Worm (Caenorhabditis elegans): ENCODE data around the gene Y73F8A.27.

The Y73F8A.27 gene

ce11 chrIV:15472387-15472859 lies at the start of gene Y73F8A.27 (continued):
- no peak for TF ChIP-seq cebp-1 (GFP tag; IDR thresholded peaks at IDR 0.05)
- peak; percentile 88 for TF ChIP-seq cebp-1 (tag; optimal IDR thresholded peaks at IDR 0.05)
- peak; percentile 90 for TF ChIP-seq lin-54 (GFP tag; optimal IDR thresholded peaks at IDR 0.05)
- peak; percentile 59; the same call in 1 of the 2 replicates for TF ChIP-seq ztf-28 (GFP tag; IDR thresholded peaks at IDR 0.05)
- peak in 1 of 2 experiments; percentile 80 for TF ChIP-seq let-607 (tag; optimal IDR thresholded peaks at IDR 0.05)
- TF ChIP-seq B0019.2 (GFP tag; conservative IDR thresholded peaks at IDR 0.05), result 0 out of 2 replicates have a peak, but pooled peaks have one; percentile 53
- TF ChIP-seq ceh-91 (GFP tag; IDR thresholded peaks at IDR 0.05), result peak; percentile 54; the same call in 1 of the 2 replicates
- TF ChIP-seq attf-3 (GFP tag; conservative IDR thresholded peaks at IDR 0.05), result no peak; the same call in 1 of the 2 replicates
- no peak for TF ChIP-seq hlh-26 (GFP tag; conservative IDR thresholded peaks at IDR 0.05)
- TF ChIP-seq Y67H2A.10 (GFP tag; conservative IDR thresholded peaks at IDR 0.05), result no peak
- TF ChIP-seq tbx-9 (tag; optimal IDR thresholded peaks at IDR 0.05; ENCODE audit: borderline replicate concordance), result no peak
- no peak for TF ChIP-seq nhr-120 (GFP tag; IDR thresholded peaks at IDR 0.05)
- TF ChIP-seq Y79H2A.3 (GFP tag; conservative IDR thresholded peaks at IDR 0.05), result no peak
- peak; percentile 94 for TF ChIP-seq snpc-3.4 (tag; optimal IDR thresholded peaks at IDR 0.05)
- TF ChIP-seq lsy-27 (tag; optimal IDR thresholded peaks at IDR 0.05; ENCODE audit: borderline replicate concordance, insufficient read depth), result no peak
- peak; percentile 35 for TF ChIP-seq gei-17 (GFP tag; optimal IDR thresholded peaks at IDR 0.05)
- peak; percentile 74 for TF ChIP-seq K12H6.12 (tag; optimal IDR thresholded peaks at IDR 0.05)
- TF ChIP-seq hlh-12 (tag; optimal IDR thresholded peaks at IDR 0.05), result no peak
- TF ChIP-seq mcd-1 (GFP tag; IDR thresholded peaks at IDR 0.05), result peak; percentile 99
- TF ChIP-seq ceh-40 (GFP tag; IDR thresholded peaks at IDR 0.05), result no peak
- peak; percentile 73 for TF ChIP-seq ZK185.1 (tag; optimal IDR thresholded peaks at IDR 0.05; ENCODE audit: poor library complexity, severe bottlenecking)
- no peak for TF ChIP-seq ztf-25 (GFP tag; IDR thresholded peaks at IDR 0.05)
- peak; percentile 80 for TF ChIP-seq C06A6.2 (GFP tag; conservative IDR thresholded peaks at IDR 0.05)
- TF ChIP-seq F33H1.4 (GFP tag; IDR thresholded peaks at IDR 0.05), result peak; percentile 58
- TF ChIP-seq dpff-1 (tag; optimal IDR thresholded peaks at IDR 0.05), result no peak
- no peak for TF ChIP-seq F57A8.1 (GFP tag; optimal IDR thresholded peaks at IDR 0.05)
- TF ChIP-seq mel-28 (tag; optimal IDR thresholded peaks at IDR 0.05; ENCODE audit: borderline replicate concordance), result no peak
- no peak for TF ChIP-seq F57C9.4 (tag; optimal IDR thresholded peaks at IDR 0.05)
- no peak for TF ChIP-seq aptf-2 (GFP tag; conservative IDR thresholded peaks at IDR 0.05)

- TF ChIP-seq attf-6 (GFP tag; IDR thresholded peaks at IDR 0.05), result peak; percentile 96
- no peak for TF ChIP-seq C17E4.6 (GFP tag; IDR thresholded peaks at IDR 0.05)
- TF ChIP-seq F23B12.7 (tag; optimal IDR thresholded peaks at IDR 0.05; ENCODE audit: insufficient read depth), result peak; percentile 19
- TF ChIP-seq ztf-26 (tag; optimal IDR thresholded peaks at IDR 0.05), result no peak
- TF ChIP-seq lin-54 (GFP tag; optimal IDR thresholded peaks at IDR 0.05), result no peak
- peak; percentile 75 for TF ChIP-seq snpc-1.3 (tag; optimal IDR thresholded peaks at IDR 0.05; ENCODE audit: insufficient read depth)
- peak; percentile 13 for TF ChIP-seq die-1 (tag; optimal IDR thresholded peaks at IDR 0.05)
- peak; percentile 43 for TF ChIP-seq him-1 (tag; optimal IDR thresholded peaks at IDR 0.05)
- TF ChIP-seq F37B4.10 (GFP tag; IDR thresholded peaks at IDR 0.05), result no peak
- TF ChIP-seq lag-1 (GFP tag; IDR thresholded peaks at IDR 0.05), result no peak
- TF ChIP-seq dox-1 (GFP tag; IDR thresholded peaks at IDR 0.05), result no peak
- TF ChIP-seq zfh-2 (GFP tag; conservative IDR thresholded peaks at IDR 0.05), result no peak
- TF ChIP-seq nhr-120 (GFP tag; IDR thresholded peaks at IDR 0.05), result no peak
- no peak for TF ChIP-seq dpl-1 (GFP tag; optimal IDR thresholded peaks at IDR 0.05)
- no peak for TF ChIP-seq madf-8 (GFP tag; conservative IDR thresholded peaks at IDR 0.05)
- no peak for TF ChIP-seq madf-10 (tag; optimal IDR thresholded peaks at IDR 0.05)
- no peak for TF ChIP-seq F39B2.1 (GFP tag; IDR thresholded peaks at IDR 0.05)
- TF ChIP-seq somi-1 (GFP tag; optimal IDR thresholded peaks at IDR 0.05), result no peak
- peak; percentile 89 for TF ChIP-seq tbp1 (GFP tag; optimal IDR thresholded peaks at IDR 0.05)
- peak; percentile 65 for TF ChIP-seq rpc-1 (optimal IDR thresholded peaks at IDR 0.05)
- peak; percentile 83 for TF ChIP-seq rpc-1 (tag; optimal IDR thresholded peaks at IDR 0.05)
- no peak for TF ChIP-seq egl-18 (GFP tag; IDR thresholded peaks at IDR 0.05)
These were observed 38.8 kb upstream of the Y73F8A.27 start for ce11 chrIV:15433805-15434204.

Measured in whole organism, young adult.